Worm (Caenorhabditis elegans) whole organism, L1 larva: Measurements from ENCODE around the gene Y53F4B.9.

Source experiments
- C04F5.9 ChIP-seq: sonication (generic microtip); optimal IDR thresholded peaks from 2 replicates; lab custom pipeline; 2016; ENCODE audit warnings: missing genetic modification characterization, missing compliant biosample characterization
- C16A3.4 ChIP-seq: fragments of 150-350 bp; optimal IDR thresholded peaks from 2 replicates; lab custom pipeline; 2014; ENCODE audit warnings: missing biosample characterization, missing genetic modification characterization
- C34B4.2 ChIP-seq: sonication (generic microtip); optimal IDR thresholded peaks from 2 replicates; lab custom pipeline; 2017; ENCODE audit warnings: mild to moderate bottlenecking, missing genetic modification characterization, missing compliant biosample characterization
- F16B12.6 ChIP-seq: fragments of 150-350 bp; optimal IDR thresholded peaks from 2 replicates; lab custom pipeline; 2014; ENCODE audit warnings: missing biosample characterization, missing genetic modification characterization
- aha-1 ChIP-seq: fragments of 150-350 bp; optimal IDR thresholded peaks from 2 replicates; lab custom pipeline; 2014; ENCODE audit warnings: missing biosample characterization, missing genetic modification characterization
- alr-1 ChIP-seq: fragments of 200-800 bp; sonication (Bioruptor generic); optimal IDR thresholded peaks from 2 replicates; lab custom pipeline; 2018; ENCODE audit warnings: borderline replicate concordance, mild to moderate bottlenecking, missing genetic modification characterization, missing compliant biosample characterization
- ceh-63 ChIP-seq: fragments of 200-800 bp; sonication (Bioruptor generic); optimal IDR thresholded peaks from 2 replicates; lab custom pipeline; 2018; ENCODE audit warnings: mild to moderate bottlenecking, missing genetic modification characterization, missing compliant biosample characterization
- ceh-82 ChIP-seq, 3 experiments: fragments of 150-350 bp in 1 of 3; sonication (generic microtip) in 2 of 3; optimal IDR thresholded peaks; 2 replicates each; lab custom pipeline; 2014 to 2017; ENCODE audit warnings: missing biosample characterization in 3 of 3, missing genetic modification characterization in 3 of 3
- ceh-88 ChIP-seq: fragments of 200-800 bp; sonication (Bioruptor generic); IDR thresholded peaks from 2 replicates; pipeline ENCODE4 v1.3.6; 2022; ENCODE audit warnings: missing genetic modification characterization, missing compliant biosample characterization
- ceh-90 ChIP-seq: sonication (generic microtip); optimal IDR thresholded peaks from 2 replicates; lab custom pipeline; 2016; ENCODE audit warnings: missing genetic modification characterization, missing compliant biosample characterization
- dpl-1 ChIP-seq, 3 experiments: fragments of 150-350 bp in 2 of 3; sonication (generic microtip) in 1 of 3; optimal IDR thresholded peaks; 2 replicates each; lab custom pipeline; 2014 to 2017; ENCODE audit warnings: missing biosample characterization in 3 of 3, missing genetic modification characterization in 3 of 3, missing genetic modification reagents in 3 of 3
- egl-27 ChIP-seq, 2 experiments: fragments of 150-350 bp in 1 of 2; sonication (generic microtip); optimal IDR thresholded peaks; 3 replicates each; lab custom pipeline; 2017 to 2018; ENCODE audit warnings: missing biosample characterization in 2 of 2, missing genetic modification characterization in 2 of 2, missing genetic modification reagents in 2 of 2
- elt-3 ChIP-seq, 6 experiments: fragments of 150-350 bp in 1 of 6; sonication (generic microtip); optimal IDR thresholded peaks; 2 replicates each; lab custom pipeline; 2017 to 2018; ENCODE audit warnings: missing biosample characterization in 6 of 6, missing genetic modification characterization in 6 of 6, inconsistent platforms in 1 of 6
- ets-5 ChIP-seq: fragments of 200-800 bp; sonication (Bioruptor generic); IDR thresholded peaks from 2 replicates; pipeline ENCODE4 v1.3.6; 2022; ENCODE audit warnings: missing genetic modification characterization, missing compliant biosample characterization
- fkh-10 ChIP-seq: sonication (generic microtip); optimal IDR thresholded peaks from 2 replicates; lab custom pipeline; 2017; ENCODE audit warnings: missing biosample characterization, missing genetic modification reagents, missing genetic modification characterization
- fkh-8 ChIP-seq: sonication (generic microtip); optimal IDR thresholded peaks from 2 replicates; lab custom pipeline; 2016; ENCODE audit warnings: mild to moderate bottlenecking, missing genetic modification characterization, missing compliant biosample characterization
- grh-1 ChIP-seq: fragments of 200-800 bp; sonication (Bioruptor generic); IDR thresholded peaks from 2 replicates; pipeline ENCODE4 v1.3.6; 2022; ENCODE audit warnings: missing genetic modification reagents, missing genetic modification characterization, missing compliant biosample characterization
- hlh-17 ChIP-seq: fragments of 200-800 bp; sonication (Bioruptor generic); optimal IDR thresholded peaks from 2 replicates; lab custom pipeline; 2018; ENCODE audit warnings: missing genetic modification characterization, mild to moderate bottlenecking, missing compliant biosample characterization, moderate library complexity, borderline replicate concordance
- hpl-2 ChIP-seq: fragments of 150-350 bp; optimal IDR thresholded peaks from 2 replicates; lab custom pipeline; 2014; ENCODE audit warnings: missing biosample characterization, missing genetic modification reagents, missing genetic modification characterization
- irx-1 ChIP-seq: sonication (generic microtip); optimal IDR thresholded peaks from 2 replicates; lab custom pipeline; 2016; ENCODE audit warnings: missing genetic modification characterization, missing compliant biosample characterization
- isw-1 ChIP-seq: fragments of 200-800 bp; sonication (Bioruptor generic); IDR thresholded peaks from 2 replicates; pipeline ENCODE4 v1.3.6; 2022; ENCODE audit warnings: missing genetic modification characterization, missing compliant biosample characterization
- jun-1 ChIP-seq: fragments of 150-350 bp; optimal IDR thresholded peaks from 2 replicates; lab custom pipeline; 2014; ENCODE audit warnings: missing biosample characterization, missing genetic modification reagents, missing genetic modification characterization
- lin-14 ChIP-seq: fragments of 200-800 bp; sonication (Bioruptor generic); optimal IDR thresholded peaks from 2 replicates; lab custom pipeline; 2018; ENCODE audit warnings: mild to moderate bottlenecking, missing genetic modification characterization, moderate library complexity, missing compliant biosample characterization
- lin-39 ChIP-seq: fragments of 150-350 bp; optimal IDR thresholded peaks from 2 replicates; lab custom pipeline; 2014; ENCODE audit warnings: missing biosample characterization, missing genetic modification reagents, missing genetic modification characterization
- lir-3 ChIP-seq: sonication (generic microtip); optimal IDR thresholded peaks from 2 replicates; lab custom pipeline; 2016; ENCODE audit warnings: mild to moderate bottlenecking, missing genetic modification characterization, moderate library complexity, missing compliant biosample characterization; ENCODE audit not compliant: poor library complexity
- lsy-2 ChIP-seq, 2 experiments: fragments of 150-350 bp; optimal IDR thresholded peaks; 2 replicates each; lab custom pipeline; 2014; ENCODE audit warnings: missing biosample characterization in 2 of 2, missing genetic modification characterization in 2 of 2
- mab-9 ChIP-seq: fragments of 200-800 bp; sonication (Bioruptor generic); IDR thresholded peaks from 2 replicates; pipeline ENCODE4 v1.3.6; 2022; ENCODE audit warnings: missing genetic modification reagents, missing genetic modification characterization, missing compliant biosample characterization
- mdl-1 ChIP-seq, 2 experiments: fragments of 150-350 bp; optimal IDR thresholded peaks; 2 replicates each; lab custom pipeline; 2014 to 2017; ENCODE audit warnings: missing biosample characterization in 2 of 2, missing genetic modification characterization in 2 of 2, inconsistent platforms in 1 of 2
- mef-2 ChIP-seq: fragments of 150-350 bp; optimal IDR thresholded peaks from 2 replicates; lab custom pipeline; 2014; ENCODE audit warnings: missing biosample characterization, missing genetic modification characterization
- nhr-11 ChIP-seq: fragments of 150-350 bp; optimal IDR thresholded peaks from 2 replicates; lab custom pipeline; 2014; ENCODE audit warnings: missing biosample characterization, missing genetic modification characterization
- nhr-19 ChIP-seq: fragments of 200-800 bp; sonication (Bioruptor generic); conservative IDR thresholded peaks from 2 replicates; pipeline ENCODE4 v1.3.6; 2022; ENCODE audit warnings: missing genetic modification characterization, missing compliant biosample characterization
- nhr-28 ChIP-seq: fragments of 150-350 bp; optimal IDR thresholded peaks from 2 replicates; lab custom pipeline; 2014; ENCODE audit warnings: missing biosample characterization, missing genetic modification characterization
- nhr-77 ChIP-seq: fragments of 150-350 bp; optimal IDR thresholded peaks from 2 replicates; lab custom pipeline; 2014; ENCODE audit warnings: missing biosample characterization, missing genetic modification characterization
- nhr-84 ChIP-seq: sonication (generic microtip); optimal IDR thresholded peaks from 2 replicates; lab custom pipeline; 2017; ENCODE audit warnings: missing biosample characterization, missing genetic modification characterization
- nhr-85 ChIP-seq: sonication (generic microtip); peaks from one replicate; lab custom pipeline; 2016; ENCODE audit warnings: missing genetic modification characterization, inconsistent platforms, missing compliant biosample characterization
- nhr-90 ChIP-seq: sonication (generic microtip); optimal IDR thresholded peaks from 2 replicates; lab custom pipeline; 2016; ENCODE audit warnings: mild to moderate bottlenecking, missing genetic modification characterization, missing compliant biosample characterization; ENCODE audit not compliant: poor library complexity
- pag-3 ChIP-seq: sonication (generic microtip); optimal IDR thresholded peaks from 2 replicates; lab custom pipeline; 2017; ENCODE audit warnings: missing genetic modification characterization, mild to moderate bottlenecking, missing compliant biosample characterization, antibody characterized with exemption, borderline replicate concordance; ENCODE audit not compliant: insufficient read depth
- pax-3 ChIP-seq: fragments of 200-800 bp; sonication (Bioruptor generic); optimal IDR thresholded peaks from 2 replicates; lab custom pipeline; 2018; ENCODE audit warnings: mild to moderate bottlenecking, missing genetic modification characterization, moderate library complexity, missing compliant biosample characterization
- pqm-1 ChIP-seq: sonication (generic microtip); optimal IDR thresholded peaks from 3 replicates; lab custom pipeline; 2017; ENCODE audit warnings: missing biosample characterization, missing genetic modification characterization
- tlp-1 ChIP-seq: fragments of 150-350 bp; optimal IDR thresholded peaks from 2 replicates; lab custom pipeline; 2014; ENCODE audit warnings: missing biosample characterization, missing genetic modification characterization
- unc-130 ChIP-seq: fragments of 150-350 bp; optimal IDR thresholded peaks from 2 replicates; lab custom pipeline; 2017; ENCODE audit warnings: missing biosample characterization, missing genetic modification characterization, inconsistent platforms
- unc-30 ChIP-seq: sonication (generic microtip); optimal IDR thresholded peaks from 2 replicates; lab custom pipeline; 2017; ENCODE audit warnings: missing biosample characterization, missing genetic modification characterization
- unc-62 ChIP-seq: fragments of 150-350 bp; optimal IDR thresholded peaks from 2 replicates; lab custom pipeline; 2014; ENCODE audit warnings: missing biosample characterization, missing genetic modification reagents, missing genetic modification characterization
- unc-98 ChIP-seq: fragments of 200-800 bp; sonication (Bioruptor generic); IDR thresholded peaks from 2 replicates; pipeline ENCODE4 v1.3.6; 2022; ENCODE audit warnings: missing genetic modification characterization, missing compliant biosample characterization
- zag-1 ChIP-seq: fragments of 150-350 bp; optimal IDR thresholded peaks from 2 replicates; lab custom pipeline; 2014; ENCODE audit warnings: missing biosample characterization, missing genetic modification characterization
- zip-4 ChIP-seq: fragments of 200-800 bp; sonication (Bioruptor generic); optimal IDR thresholded peaks from 2 replicates; lab custom pipeline; 2018; ENCODE audit warnings: mild to moderate bottlenecking, missing genetic modification characterization, moderate library complexity, missing compliant biosample characterization
- ztf-11 ChIP-seq, 2 experiments: sonication (generic microtip); optimal IDR thresholded peaks; 2 replicates each; lab custom pipeline; 2016 to 2017; ENCODE audit warnings: missing genetic modification characterization in 2 of 2, missing biosample characterization in 1 of 2, missing compliant biosample characterization in 1 of 2

The Y53F4B.9 gene

ce11 chrII:14969320-14969950, 40.8 kb downstream of the Y53F4B.9 start, which contains the start of the genes pole-4, nsun-5 and metl-2 (continued):
- no peak for TF ChIP-seq irx-1 (tag; lab: Kevin White, UChicago)
- peak in 1 of 6 experiments; percentile 74 for TF ChIP-seq elt-3 (tag; optimal IDR thresholded peaks at IDR 0.05; lab: Kevin White, UChicago)
- TF ChIP-seq alr-1 (tag; lab: Kevin White, UChicago): no peak
- no peak for TF ChIP-seq pax-3 (tag; lab: Kevin White, UChicago)
- TF ChIP-seq nhr-11 (tag; lab: Kevin White, UChicago): no peak
- peak; percentile 37 for TF ChIP-seq unc-130 (tag; lab: Kevin White, UChicago)
- TF ChIP-seq zip-4 (GFP tag; lab: Kevin White, UChicago): no peak
- TF ChIP-seq lsy-2 (tag; optimal IDR thresholded peaks at IDR 0.05; lab: Kevin White, UChicago): peak; percentile 67 to 85
- peak; percentile 57 for TF ChIP-seq C16A3.4
- TF ChIP-seq jun-1 (tag; lab: Kevin White, UChicago): no peak
- no peak for TF ChIP-seq lin-14
- TF ChIP-seq unc-98: no peak
- peak; percentile 57 for TF ChIP-seq nhr-77
- no peak for TF ChIP-seq ceh-90 (tag; lab: Kevin White, UChicago)
- no peak for TF ChIP-seq unc-62 (GFP tag; lab: Kevin White, UChicago)
- no peak for TF ChIP-seq lir-3 (tag; lab: Kevin White, UChicago)
- no peak for TF ChIP-seq hlh-17 (GFP tag; lab: Kevin White, UChicago)
- TF ChIP-seq dpl-1 (GFP tag; optimal IDR thresholded peaks at IDR 0.05; lab: Kevin White, UChicago): peak; percentile 76 to 87 (median 81)
- peak; percentile 49 to 54 (median 51) for TF ChIP-seq ceh-82 (tag; optimal IDR thresholded peaks at IDR 0.05; lab: Kevin White, UChicago)
- TF ChIP-seq nhr-28 (tag; lab: Kevin White, UChicago): no peak
- TF ChIP-seq aha-1 (tag; lab: Kevin White, UChicago): no peak
- no peak for TF ChIP-seq grh-1
- no peak for TF ChIP-seq ets-5 (GFP tag; lab: Robert Waterston, UW)
- no peak for TF ChIP-seq tlp-1
- TF ChIP-seq hpl-2: no peak
- TF ChIP-seq nhr-19 (GFP tag; lab: Robert Waterston, UW): peak; percentile 33; the same call in 1 of the 2 replicates
- TF ChIP-seq C04F5.9: no peak
- TF ChIP-seq mdl-1 (tag; optimal IDR thresholded peaks at IDR 0.05; lab: Kevin White, UChicago): peak in 1 of 2 experiments; percentile 36
- TF ChIP-seq nhr-85 (tag; lab: Kevin White, UChicago): no peak
- TF ChIP-seq isw-1 (GFP tag; lab: Robert Waterston, UW): peak; percentile 63
- TF ChIP-seq fkh-8 (tag; lab: Kevin White, UChicago): peak; percentile 66
- no peak for TF ChIP-seq mab-9 (GFP tag; lab: Robert Waterston, UW)
- no peak for TF ChIP-seq ceh-63 (GFP tag; lab: Kevin White, UChicago)
- no peak for TF ChIP-seq zag-1 (tag; lab: Kevin White, UChicago)
- TF ChIP-seq egl-27 (tag; optimal IDR thresholded peaks at IDR 0.05; lab: Kevin White, UChicago): no peak
- no peak for TF ChIP-seq nhr-90 (tag; lab: Kevin White, UChicago)
- no peak for TF ChIP-seq pag-3 (tag; lab: Kevin White, UChicago)
- TF ChIP-seq C34B4.2: no peak
- peak; percentile 91 for TF ChIP-seq F16B12.6 (tag; lab: Kevin White, UChicago)
- no peak for TF ChIP-seq lin-39 (tag; lab: Kevin White, UChicago)
- TF ChIP-seq fkh-10: no peak
- TF ChIP-seq ceh-88 (GFP tag; lab: Robert Waterston, UW): no peak
- TF ChIP-seq mef-2 (tag; lab: Kevin White, UChicago): no peak
- no peak for TF ChIP-seq nhr-84 (tag; lab: Kevin White, UChicago)
- no peak for TF ChIP-seq pqm-1 (tag; lab: Kevin White, UChicago)
- no peak for TF ChIP-seq unc-30 (tag; lab: Kevin White, UChicago)
- no peak for TF ChIP-seq ztf-11 (tag; optimal IDR thresholded peaks at IDR 0.05; lab: Kevin White, UChicago)
